Worm (Caenorhabditis elegans): ENCODE results near the gene ZK1320.3.

Gene ZK1320.3

DNA sequence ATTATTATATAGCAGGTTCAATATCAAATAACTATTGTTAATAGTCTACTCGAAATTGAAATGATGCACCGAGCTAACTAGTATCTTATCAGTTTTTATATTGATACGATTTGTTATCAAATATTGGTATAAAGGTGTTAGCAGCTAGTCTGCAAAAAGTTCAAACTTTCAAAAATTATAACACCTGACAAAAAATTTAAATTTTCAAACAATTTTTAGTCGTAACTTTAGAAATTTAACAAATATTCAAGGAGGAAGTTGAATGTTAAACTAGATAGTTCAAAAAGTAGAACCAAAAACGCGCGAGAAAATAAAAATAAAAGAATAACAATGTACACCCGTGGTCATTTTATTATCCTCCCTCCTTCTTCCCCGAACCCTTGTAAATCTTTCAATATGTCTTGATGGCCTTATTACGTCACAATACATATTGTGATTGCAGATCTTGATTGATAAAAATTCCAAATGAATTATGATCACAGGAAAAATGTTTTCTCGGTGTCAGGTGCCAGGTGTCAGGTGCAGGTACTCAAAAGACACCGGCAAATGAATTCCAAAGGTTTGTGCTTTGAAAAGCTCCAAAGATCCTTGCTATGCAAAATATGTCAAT is 4.6 kb downstream of the ZK1320.3 start, which contains the start of gene ZK1307.1:
TSS of gene ZK1307.1 (minus strand) at position 51 of the 610 bp plus-strand sequence.
- TF ChIP-seq sem-2 (GFP tag; optimal IDR thresholded peaks at IDR 0.05), result no peak
- peak; percentile 39 for TF ChIP-seq unc-62 (GFP tag; optimal IDR thresholded peaks at IDR 0.05)
- TF ChIP-seq unc-120 (tag; optimal IDR thresholded peaks at IDR 0.05; ENCODE audit: poor library complexity, severe bottlenecking), result no peak
- TF ChIP-seq snpc-4 (tag; optimal IDR thresholded peaks at IDR 0.05), result no peak
- peak; percentile 12 for TF ChIP-seq elt-1 (tag; optimal IDR thresholded peaks at IDR 0.05; ENCODE audit: borderline replicate concordance, insufficient read depth)
- TF ChIP-seq nhr-28 (tag; optimal IDR thresholded peaks at IDR 0.05), result no peak
- no peak for TF ChIP-seq elt-3 (tag; optimal IDR thresholded peaks at IDR 0.05)
- TF ChIP-seq nhr-2 (tag; optimal IDR thresholded peaks at IDR 0.05), result no peak
- TF ChIP-seq mep-1 (tag; optimal IDR thresholded peaks at IDR 0.05), result no peak
- no peak for TF ChIP-seq hlh-1 (tag; optimal IDR thresholded peaks at IDR 0.05)
- TF ChIP-seq pha-4 (tag; optimal IDR thresholded peaks at IDR 0.05), result no peak
- TF ChIP-seq cnd-1 (tag; optimal IDR thresholded peaks at IDR 0.05), result no peak
- peak; percentile 69 for TF ChIP-seq zip-8 (tag; optimal IDR thresholded peaks at IDR 0.05)

DNA sequence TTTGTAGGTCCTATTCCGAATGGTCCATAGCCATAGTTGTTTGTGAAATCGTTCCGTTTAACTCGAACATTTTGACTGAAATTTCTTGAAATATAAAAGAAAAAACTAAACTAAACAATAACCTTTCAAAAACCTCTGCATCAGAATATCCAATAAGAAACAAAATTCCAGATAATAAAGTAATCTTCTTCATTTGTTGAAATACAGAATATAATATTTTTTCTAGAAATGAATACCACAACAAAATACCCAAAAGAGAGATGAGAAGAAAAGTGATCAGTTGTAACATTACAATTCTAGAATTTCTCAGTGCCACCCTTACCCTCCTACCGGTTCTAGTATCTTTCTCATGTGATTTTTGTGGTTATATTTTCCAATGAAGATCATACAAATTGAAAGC is 6.5 kb downstream of the ZK1320.3 start, which contains the start of gene ZK1307.2:
TSS of gene ZK1307.2 (minus strand) at position 274 of the 400 bp plus-strand sequence.
- no peak for TF ChIP-seq sem-2 (GFP tag; optimal IDR thresholded peaks at IDR 0.05)

DNA sequence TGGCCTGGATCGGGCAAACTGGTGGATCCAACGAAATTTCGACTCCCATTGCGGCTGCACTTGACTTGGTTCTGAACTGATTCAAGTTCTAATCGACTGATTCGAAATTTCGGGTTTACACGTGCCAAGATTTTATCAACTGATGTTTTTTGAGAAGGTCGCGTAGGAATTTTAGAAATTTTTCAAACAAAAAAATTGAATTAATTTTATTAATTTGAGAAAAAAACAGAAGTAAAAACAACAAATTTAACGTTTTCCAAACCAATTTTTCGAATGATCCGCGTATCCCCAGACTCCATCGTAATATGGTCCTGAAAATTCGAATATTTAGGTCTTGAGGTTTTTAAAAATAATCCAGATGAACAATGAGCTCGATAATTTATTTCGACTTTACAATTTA is 7.3 kb downstream of the ZK1320.3 start, which contains the start of gene ZK1307.3:
TSS of gene ZK1307.3 (minus strand) at position 101 of the 400 bp plus-strand sequence.
- no peak for TF ChIP-seq drap-1 (GFP tag; optimal IDR thresholded peaks at IDR 0.05)
- TF ChIP-seq ceh-43 (GFP tag; optimal IDR thresholded peaks at IDR 0.05), result no peak
- TF ChIP-seq pha-4 (tag; optimal IDR thresholded peaks at IDR 0.05), result no peak
- TF ChIP-seq sptf-1 (tag; optimal IDR thresholded peaks at IDR 0.05), result no peak
- no peak for TF ChIP-seq ham-2 (GFP tag; optimal IDR thresholded peaks at IDR 0.05)
- no peak for TF ChIP-seq bed-3 (GFP tag; optimal IDR thresholded peaks at IDR 0.05)
- TF ChIP-seq ceh-83 (GFP tag; optimal IDR thresholded peaks at IDR 0.05), result no peak
- TF ChIP-seq unc-120 (tag; optimal IDR thresholded peaks at IDR 0.05; ENCODE audit: poor library complexity, severe bottlenecking), result no peak
- no peak for TF ChIP-seq mab-5 (tag; optimal IDR thresholded peaks at IDR 0.05)
- no peak for TF ChIP-seq nhr-237 (tag; optimal IDR thresholded peaks at IDR 0.05)
- TF ChIP-seq sem-2 (GFP tag; optimal IDR thresholded peaks at IDR 0.05), result no peak
- TF ChIP-seq hlh-1 (tag; optimal IDR thresholded peaks at IDR 0.05), result no peak
- TF ChIP-seq zip-8 (tag; optimal IDR thresholded peaks at IDR 0.05), result no peak
- TF ChIP-seq nhr-28 (tag; optimal IDR thresholded peaks at IDR 0.05), result no peak
- no peak for TF ChIP-seq tbx-8 (GFP tag; optimal IDR thresholded peaks at IDR 0.05)
- no peak for TF ChIP-seq M03D4.4 (tag; optimal IDR thresholded peaks at IDR 0.05)

DNA sequence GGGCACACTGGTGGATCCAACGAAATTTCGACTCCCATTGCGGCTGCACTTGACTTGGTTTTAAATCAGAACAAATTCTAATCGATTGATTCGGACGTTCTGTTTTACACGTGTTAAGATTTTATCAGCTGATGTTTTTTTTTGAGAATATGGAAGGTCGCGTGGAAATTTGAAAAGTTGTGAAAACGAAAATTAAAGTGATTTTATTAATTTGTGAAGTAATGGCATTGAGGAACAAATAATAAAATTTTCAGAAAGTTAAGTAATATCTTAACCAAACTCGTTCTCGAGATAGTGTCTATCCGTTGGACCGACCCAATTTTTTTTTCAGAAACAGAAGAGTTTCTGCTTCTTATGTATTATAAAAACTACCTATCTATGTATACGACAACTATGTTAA is 8.5 kb downstream of the ZK1320.3 start, which contains the start of gene ZK1307.4:
TSS of gene ZK1307.4 (minus strand) at position 101 of the 400 bp plus-strand sequence.
- TF ChIP-seq drap-1 (GFP tag; optimal IDR thresholded peaks at IDR 0.05) (no peak), lin-13 (tag; optimal IDR thresholded peaks at IDR 0.05) (no peak)

DNA sequence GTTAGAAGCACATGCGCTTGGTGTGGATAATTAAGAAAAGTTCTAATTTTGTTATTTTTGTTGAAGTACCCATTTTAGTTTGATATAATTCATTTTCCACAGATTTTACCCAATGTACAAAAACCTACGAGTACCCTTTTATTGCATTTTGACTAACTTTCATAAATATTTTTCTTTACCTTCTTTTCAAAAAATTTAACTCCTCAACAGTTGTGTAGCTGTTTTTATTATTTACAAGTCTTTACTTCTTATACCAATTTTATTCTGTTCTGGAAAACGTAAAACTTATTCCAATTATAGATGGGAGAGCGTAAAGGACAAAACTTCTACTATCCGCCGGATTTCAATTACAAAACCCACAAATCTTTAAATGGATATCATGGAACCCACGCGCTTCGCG is 11.0 kb downstream of the ZK1320.3 start, which contains the start of gene ZK1307.9:
TSS of gene ZK1307.9 (plus strand) at position 301 of the 400 bp plus-strand sequence.
- TF ChIP-seq mls-2 (tag; optimal IDR thresholded peaks at IDR 0.05) (no peak), pha-4 (tag; optimal IDR thresholded peaks at IDR 0.05) (no peak), drap-1 (GFP tag; optimal IDR thresholded peaks at IDR 0.05) (no peak), mab-5 (tag; optimal IDR thresholded peaks at IDR 0.05) (no peak), unc-62 (GFP tag; optimal IDR thresholded peaks at IDR 0.05) (no peak), flh-1 (GFP tag; optimal IDR thresholded peaks at IDR 0.05) (no peak), ceh-43 (GFP tag; optimal IDR thresholded peaks at IDR 0.05) (no peak), zip-8 (tag; optimal IDR thresholded peaks at IDR 0.05) (no peak)

DNA sequence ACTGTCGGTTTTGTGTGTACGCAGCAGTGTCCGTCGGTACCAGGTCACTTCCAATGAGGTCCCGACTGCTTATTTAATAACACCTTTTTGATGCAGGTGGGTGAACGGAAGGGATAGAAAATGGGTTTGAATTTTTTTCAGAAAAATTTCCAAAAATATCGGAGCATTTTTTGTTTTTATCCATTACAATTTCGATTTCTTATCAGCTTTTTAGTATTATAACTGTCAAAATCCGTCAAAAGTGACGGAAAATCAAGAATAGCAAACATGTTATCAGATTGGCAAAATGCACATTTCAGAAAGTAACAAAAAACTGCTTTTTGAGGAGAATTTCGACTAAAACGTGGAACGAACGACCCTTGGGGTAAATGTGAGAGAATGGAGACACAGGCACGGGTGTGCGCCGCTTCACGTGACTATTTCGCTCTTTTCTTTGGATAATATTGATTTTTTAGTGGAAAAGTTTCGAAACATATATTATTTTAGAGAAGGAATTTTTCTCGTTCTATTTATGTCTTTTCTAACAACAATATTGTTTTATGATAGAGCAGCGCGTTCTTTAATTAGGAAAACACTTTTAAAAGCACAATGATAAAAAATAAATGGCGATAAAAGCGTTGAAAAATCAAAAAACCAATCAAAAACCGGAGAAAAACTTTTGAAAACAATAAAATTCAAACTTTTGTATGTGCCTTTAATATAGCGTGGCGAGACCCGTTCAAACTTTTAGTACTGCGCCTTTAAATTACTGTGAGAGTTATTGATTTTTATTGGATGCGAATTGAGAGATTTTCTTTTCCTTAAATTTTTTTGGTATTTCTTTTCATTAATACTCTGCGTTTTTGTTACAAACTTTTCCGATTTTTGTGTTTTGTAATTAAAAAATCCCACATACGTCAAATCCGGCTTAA is 13.0 kb downstream of the ZK1320.3 start, which contains the start of gene sqv-8:
TSS of gene sqv-8 (plus strand) at position 51 of the 911 bp plus-strand sequence.
- TF ChIP-seq nhr-2 (tag; optimal IDR thresholded peaks at IDR 0.05) (peak; percentile 66), unc-62 (GFP tag; optimal IDR thresholded peaks at IDR 0.05) (no peak)
